Fruit fly (Drosophila melanogaster): ENCODE data around the gene CG32459.

DNA sequence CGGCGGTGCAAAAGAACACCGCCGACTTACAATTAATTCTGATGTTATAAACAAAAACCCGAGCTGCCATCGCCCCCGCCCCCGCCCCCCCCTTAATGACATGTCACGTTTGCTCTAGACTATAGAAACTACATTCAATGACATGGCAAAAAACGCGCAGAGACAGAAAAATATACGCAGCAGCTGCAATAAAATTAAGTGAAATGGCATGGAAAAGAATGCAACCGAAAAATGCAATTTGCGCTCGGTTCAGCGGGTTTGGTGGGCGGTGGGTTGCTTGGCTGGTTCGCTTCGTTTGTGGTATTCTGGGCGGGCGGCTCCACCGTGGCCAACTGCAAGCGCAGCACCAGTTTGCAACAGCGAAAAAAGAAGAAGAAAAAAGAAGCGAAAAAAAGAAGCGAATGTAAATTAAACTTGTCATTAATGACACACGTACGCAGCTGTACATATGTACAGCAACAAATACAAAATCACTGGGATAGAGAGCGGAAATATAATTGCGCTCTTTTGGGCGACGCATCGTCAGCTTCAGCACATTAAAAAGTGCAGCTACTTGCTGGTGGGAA, 25.6 kb downstream of the CG32459 start:
- no peak for TF ChIP-seq CG10669 (GFP tag; optimal IDR thresholded peaks at IDR 0.05)
- no peak for TF ChIP-seq CG6276 (GFP tag; optimal IDR thresholded peaks at IDR 0.05)
- TF ChIP-seq CG6854 (GFP tag; optimal IDR thresholded peaks at IDR 0.05): no peak
- TF ChIP-seq CG11762 (GFP tag; optimal IDR thresholded peaks at IDR 0.05; ENCODE audit: insufficient read depth): no peak

Measured in whole organism, prepupa.